Worm (Caenorhabditis elegans) whole organism, midembryonic: ENCODE results near the gene bris-1.

Source experiments
- T22C8.4 ChIP-seq: fragments of 200-800 bp; sonication (Bioruptor generic); IDR thresholded peaks from 2 replicates; pipeline ENCODE4 v1.3.6; 2022; ENCODE audit warnings: missing genetic modification characterization, missing compliant biosample characterization
- cog-1 ChIP-seq: sonication (generic microtip); optimal IDR thresholded peaks from 2 replicates; lab custom pipeline; 2016; ENCODE audit warnings: missing genetic modification characterization, missing compliant biosample characterization
- flt-1 ChIP-seq: fragments of 200-800 bp; sonication (Bioruptor generic); IDR thresholded peaks from 2 replicates; pipeline ENCODE4 v1.3.6; 2022; ENCODE audit warnings: missing genetic modification characterization, missing compliant biosample characterization
- klf-2 ChIP-seq: fragments of 200-800 bp; sonication (Bioruptor generic); conservative IDR thresholded peaks from 2 replicates; pipeline ENCODE4 v1.3.6; 2022; ENCODE audit warnings: missing genetic modification reagents, missing genetic modification characterization, missing compliant biosample characterization
- med-1 ChIP-seq: sonication (generic microtip); optimal IDR thresholded peaks from 2 replicates; lab custom pipeline; 2017; ENCODE audit warnings: missing genetic modification characterization, mild to moderate bottlenecking, missing compliant biosample characterization, antibody characterized with exemption, missing genetic modification reagents; ENCODE audit not compliant: insufficient read depth
- ref-1 ChIP-seq: fragments of 200-800 bp; sonication (Bioruptor generic); conservative IDR thresholded peaks from 2 replicates; pipeline ENCODE4 v1.3.6; 2022; ENCODE audit warnings: missing genetic modification reagents, missing genetic modification characterization, missing compliant biosample characterization
- tab-1 ChIP-seq: fragments of 200-800 bp; sonication (Bioruptor generic); IDR thresholded peaks from 2 replicates; pipeline ENCODE4 v1.3.6; 2022; ENCODE audit warnings: missing genetic modification characterization, missing compliant biosample characterization
- ztf-23 ChIP-seq: fragments of 200-800 bp; sonication (Bioruptor generic); IDR thresholded peaks from 2 replicates; pipeline ENCODE4 v1.3.6; 2022; ENCODE audit warnings: missing genetic modification reagents, missing genetic modification characterization, missing compliant biosample characterization
- ztf-29 ChIP-seq: fragments of 200-800 bp; sonication (Bioruptor generic); IDR thresholded peaks from 2 replicates; pipeline ENCODE4 v1.3.6; 2022; ENCODE audit warnings: missing genetic modification reagents, missing genetic modification characterization, missing compliant biosample characterization

bris-1 gene

DNA sequence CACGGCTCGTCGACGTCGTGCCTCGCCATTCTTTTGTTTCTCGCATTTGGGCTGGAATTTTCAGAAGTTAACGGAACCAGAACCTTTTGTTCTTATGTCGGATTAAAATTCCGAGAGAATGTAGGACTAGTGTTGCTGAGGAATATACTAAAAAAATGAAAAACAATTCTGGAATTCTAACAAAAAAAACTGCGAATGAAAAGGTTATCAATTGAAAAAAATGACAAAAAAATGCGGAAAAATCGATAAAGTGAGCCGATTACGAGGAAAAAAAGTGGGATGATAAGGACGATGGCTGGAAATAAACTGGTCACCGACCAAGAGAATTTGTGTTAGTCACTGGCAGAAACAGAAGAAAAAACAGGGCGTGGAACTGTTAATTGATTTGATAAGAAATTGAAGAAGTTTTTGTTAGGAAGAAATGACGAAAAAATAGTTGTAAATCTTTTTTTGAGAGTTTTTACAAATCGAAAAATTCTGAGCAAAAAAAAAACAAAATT lies at the start of gene bris-1:
TSS of gene bris-1 (minus strand) at position 51 of the 500 bp plus-strand sequence.
- TF ChIP-seq tab-1 (GFP tag; lab: Robert Waterston, UW) (no peak), klf-2 (GFP tag; lab: Robert Waterston, UW) (no peak), flt-1 (no peak), cog-1 (no peak), T22C8.4 (GFP tag; lab: Robert Waterston, UW) (no peak), ztf-29 (GFP tag; lab: Robert Waterston, UW) (no peak), ref-1 (GFP tag; lab: Robert Waterston, UW) (no peak), med-1 (GFP tag; lab: Kevin White, UChicago) (no peak), ztf-23 (no peak)

DNA sequence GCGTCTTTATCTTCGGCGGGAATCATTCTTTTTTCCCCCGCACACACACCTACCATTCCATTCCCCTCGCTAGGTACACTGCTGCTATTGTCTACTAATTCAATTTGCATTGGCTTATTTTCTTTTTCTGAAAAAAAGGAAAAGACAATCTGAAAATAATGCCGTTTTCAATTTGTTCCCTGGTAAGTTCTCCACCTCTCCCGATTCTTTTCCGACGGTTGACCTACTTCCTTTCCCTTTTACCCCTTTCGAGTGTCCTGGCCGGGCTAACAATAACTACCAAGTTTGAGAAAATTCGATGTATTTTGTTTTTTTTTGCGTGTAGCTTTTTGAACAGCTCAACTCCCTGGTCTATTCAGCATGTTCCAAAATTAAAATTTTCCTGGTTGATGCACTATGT lies 48.1 kb upstream of the bris-1 start, which contains the start of gene F37C4.4:
TSS of gene F37C4.4 (plus strand) at position 58 of the 400 bp plus-strand sequence.
- no peak for TF ChIP-seq ztf-23
- no peak for TF ChIP-seq cog-1
- TF ChIP-seq klf-2 (GFP tag; lab: Robert Waterston, UW) = no peak
- TF ChIP-seq tab-1 (GFP tag; lab: Robert Waterston, UW) = no peak
- no peak for TF ChIP-seq ztf-29 (GFP tag; lab: Robert Waterston, UW)
- TF ChIP-seq med-1 (GFP tag; lab: Kevin White, UChicago) = no peak
- TF ChIP-seq T22C8.4 (GFP tag; lab: Robert Waterston, UW) = no peak
- TF ChIP-seq flt-1 = no peak
- no peak for TF ChIP-seq ref-1 (GFP tag; lab: Robert Waterston, UW)

DNA sequence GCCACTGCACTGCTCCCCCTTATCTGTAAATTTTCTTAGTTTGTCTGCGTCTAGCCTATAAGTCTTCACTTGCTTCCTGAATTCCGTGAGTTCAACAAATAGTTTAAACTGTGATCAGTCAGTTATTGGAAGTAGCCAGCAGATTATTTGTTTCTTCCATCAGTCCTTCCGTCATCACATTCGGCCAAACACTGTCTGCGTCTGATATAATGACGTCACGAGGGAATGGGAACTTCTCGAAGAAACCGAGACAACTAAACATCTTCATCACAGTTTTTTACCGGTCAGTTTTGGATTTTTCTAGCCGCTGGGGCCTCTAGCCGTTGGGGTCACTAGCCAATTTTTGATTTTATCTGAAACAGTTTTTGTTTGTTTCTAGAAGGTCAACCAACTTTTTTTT lies 46.9 kb upstream of the bris-1 start:
- TF ChIP-seq tab-1 (GFP tag; lab: Robert Waterston, UW) = no peak
- TF ChIP-seq ref-1 (GFP tag; lab: Robert Waterston, UW) = no peak
- TF ChIP-seq flt-1 = no peak
- no peak for TF ChIP-seq klf-2 (GFP tag; lab: Robert Waterston, UW)
- TF ChIP-seq T22C8.4 (GFP tag; lab: Robert Waterston, UW) = no peak
- no peak for TF ChIP-seq ztf-29 (GFP tag; lab: Robert Waterston, UW)
- TF ChIP-seq ztf-23 = no peak
- TF ChIP-seq med-1 (GFP tag; lab: Kevin White, UChicago) = no peak
- no peak for TF ChIP-seq cog-1

DNA sequence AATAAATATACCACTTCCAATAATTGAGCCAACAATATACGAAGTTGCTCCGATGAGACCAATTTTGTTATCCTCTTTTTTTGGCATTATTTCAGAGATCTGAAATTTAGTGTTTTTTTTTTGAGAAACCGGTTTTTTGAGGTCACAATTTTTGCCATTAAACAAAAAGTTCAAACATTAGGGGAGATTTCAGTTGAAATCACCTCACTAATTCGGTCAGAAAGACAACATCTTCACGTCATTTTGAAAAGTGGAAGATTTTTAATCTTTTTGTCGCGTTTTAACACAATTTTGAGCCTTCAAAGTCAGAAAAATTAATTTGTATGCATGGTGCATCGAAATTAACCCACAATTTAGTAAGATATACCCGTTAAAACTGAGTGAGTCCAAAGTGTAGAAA lies 45.8 kb upstream of the bris-1 start, which contains the start of gene aat-8:
TSS of gene aat-8 (minus strand) at position 101 of the 400 bp plus-strand sequence.
- no peak for TF ChIP-seq ztf-23

DNA sequence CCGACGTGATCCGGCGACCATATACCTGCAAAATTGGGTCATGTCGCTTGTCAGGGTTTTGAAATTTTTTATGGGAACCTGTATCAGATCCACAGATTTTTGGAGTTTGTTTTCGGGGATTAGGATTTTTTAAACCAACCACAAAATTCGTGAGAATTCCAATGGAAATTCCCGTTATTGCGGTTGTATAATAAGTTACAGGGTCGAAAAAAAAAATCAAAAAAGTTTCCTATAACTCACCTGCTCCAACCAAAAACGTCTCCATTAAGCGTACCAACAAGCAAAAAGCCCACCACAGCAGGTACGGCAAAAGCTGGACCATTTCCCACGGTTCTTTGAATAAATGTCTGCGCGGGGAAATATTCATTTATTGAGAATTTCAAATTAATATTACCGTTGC lies 43.8 kb upstream of the bris-1 start:
- TF ChIP-seq flt-1 = no peak

DNA sequence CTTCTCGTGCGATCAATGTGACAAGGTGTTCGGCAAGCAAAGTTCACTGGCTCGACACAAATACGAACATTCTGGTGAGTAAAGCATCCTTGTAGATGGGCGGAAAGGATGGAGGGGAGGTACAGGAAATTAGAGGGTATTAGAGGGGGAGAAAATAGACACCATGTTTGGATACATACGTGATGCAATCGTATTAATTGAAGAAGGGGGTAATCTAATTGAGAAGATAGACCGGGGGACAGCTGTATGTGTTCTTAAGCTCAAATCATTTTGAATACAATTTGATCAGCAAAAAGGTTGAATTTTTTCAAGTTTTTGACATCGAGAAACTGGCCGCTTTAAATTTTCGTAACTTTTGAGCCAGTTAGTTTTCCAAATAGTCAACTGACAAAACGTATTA lies 41.3 kb upstream of the bris-1 start:
- TF ChIP-seq flt-1 (no peak), med-1 (GFP tag; lab: Kevin White, UChicago) (no peak), ztf-23 (no peak), ztf-29 (GFP tag; lab: Robert Waterston, UW) (no peak), T22C8.4 (GFP tag; lab: Robert Waterston, UW) (no peak), klf-2 (GFP tag; lab: Robert Waterston, UW) (no peak), ref-1 (GFP tag; lab: Robert Waterston, UW) (no peak), tab-1 (GFP tag; lab: Robert Waterston, UW) (no peak), cog-1 (no peak)

DNA sequence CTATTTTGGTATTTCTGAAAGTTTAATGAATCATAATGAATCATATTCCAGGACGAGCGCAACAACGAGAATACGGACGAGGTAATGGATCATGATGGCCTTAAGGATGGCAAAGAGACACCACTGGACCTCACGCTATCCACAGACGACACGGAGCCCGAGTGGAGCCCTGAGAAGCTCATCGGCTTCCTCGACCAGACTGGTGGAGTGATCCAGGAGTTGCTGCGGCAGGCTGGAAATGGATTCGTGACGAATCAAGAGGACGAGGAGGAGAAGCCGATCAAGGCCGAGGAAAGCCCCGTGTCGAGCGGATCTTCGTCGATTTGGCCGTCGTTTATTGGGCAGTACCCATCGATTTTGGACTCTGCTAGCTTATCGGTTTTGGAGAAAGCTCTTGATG lies 40.4 kb upstream of the bris-1 start:
- TF ChIP-seq med-1 (GFP tag; lab: Kevin White, UChicago) (no peak), cog-1 (no peak), tab-1 (GFP tag; lab: Robert Waterston, UW) (no peak), klf-2 (GFP tag; lab: Robert Waterston, UW) (no peak), ref-1 (GFP tag; lab: Robert Waterston, UW) (no peak)

DNA sequence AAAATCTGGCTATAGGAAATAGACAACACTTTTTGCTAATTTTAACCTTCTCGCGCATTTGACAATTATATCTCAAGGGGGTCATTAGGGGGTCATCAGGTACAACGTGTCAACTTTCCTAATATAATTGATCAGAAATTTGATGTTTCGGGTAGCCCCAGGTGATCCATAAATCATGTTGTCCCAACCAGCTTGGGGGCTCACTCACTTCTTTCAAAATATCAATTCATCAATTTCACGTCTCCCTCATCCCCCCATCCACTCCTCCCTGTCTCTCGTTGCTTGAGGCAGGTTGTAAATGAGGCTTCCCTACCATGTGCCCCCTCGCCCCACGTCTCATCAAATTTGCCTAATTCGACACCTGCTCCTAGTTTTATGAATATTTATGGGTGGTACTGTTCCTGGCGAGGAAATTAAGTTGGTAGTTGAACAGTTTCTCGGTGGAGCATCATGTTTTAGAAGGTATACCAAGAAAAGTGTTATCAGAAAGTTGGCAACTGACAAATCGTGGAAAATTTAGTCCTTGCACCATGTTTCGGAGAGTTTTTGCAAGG lies 38.9 kb upstream of the bris-1 start:
- no peak for TF ChIP-seq klf-2 (GFP tag; lab: Robert Waterston, UW)
- TF ChIP-seq tab-1 (GFP tag; lab: Robert Waterston, UW) = no peak
- no peak for TF ChIP-seq T22C8.4 (GFP tag; lab: Robert Waterston, UW)
- no peak for TF ChIP-seq cog-1
- no peak for TF ChIP-seq flt-1
- no peak for TF ChIP-seq ztf-29 (GFP tag; lab: Robert Waterston, UW)
- TF ChIP-seq ztf-23 = no peak
- no peak for TF ChIP-seq ref-1 (GFP tag; lab: Robert Waterston, UW)
- no peak for TF ChIP-seq med-1 (GFP tag; lab: Kevin White, UChicago)

DNA sequence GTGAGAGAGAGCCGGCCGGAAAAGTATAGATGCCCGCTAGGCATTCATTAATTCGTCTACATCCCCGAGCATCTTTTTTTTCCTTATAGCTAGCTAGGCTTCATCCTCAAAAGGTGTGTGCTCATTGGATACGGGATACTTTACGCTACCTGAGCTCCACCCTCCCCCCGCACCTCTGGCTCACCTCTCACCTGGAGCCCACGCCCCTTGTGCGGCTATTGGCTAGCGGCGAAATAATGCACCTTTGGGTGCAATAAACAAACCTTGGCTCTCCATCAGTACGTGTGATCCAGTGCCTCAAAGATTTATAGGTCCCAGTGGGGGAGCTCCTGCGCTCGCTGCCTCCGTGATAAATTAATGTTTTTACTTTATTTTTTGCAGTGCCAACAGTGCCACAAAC lies 37.1 kb upstream of the bris-1 start:
- no peak for TF ChIP-seq cog-1

DNA sequence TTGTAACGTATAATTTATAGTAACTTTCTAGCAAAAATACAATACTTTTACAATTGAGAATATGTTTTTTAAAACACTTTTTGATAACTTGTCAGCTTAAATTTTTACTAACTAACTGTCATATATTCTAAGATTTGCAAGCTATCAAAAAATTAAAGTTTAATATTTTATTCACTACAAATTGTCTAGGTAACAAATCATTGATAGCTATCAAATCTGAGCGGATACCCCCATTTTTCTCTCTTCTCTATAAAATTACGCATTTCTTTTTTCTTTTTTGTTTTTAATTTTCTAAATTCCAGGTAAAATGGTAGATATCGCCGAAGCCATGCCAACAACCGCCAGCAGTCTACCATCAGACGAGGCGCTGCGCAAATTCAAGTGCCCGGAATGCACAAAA lies 36.4 kb upstream of the bris-1 start, which contains the start of gene zag-1:
TSS of gene zag-1 (plus strand) at position 301 of the 400 bp plus-strand sequence.
- no peak for TF ChIP-seq cog-1
- no peak for TF ChIP-seq ref-1 (GFP tag; lab: Robert Waterston, UW)
- 0 out of 2 replicates have a peak, but pooled peaks have one; percentile 14 for TF ChIP-seq flt-1
- TF ChIP-seq tab-1 (GFP tag; lab: Robert Waterston, UW) = no peak
- TF ChIP-seq ztf-23 = no peak

DNA sequence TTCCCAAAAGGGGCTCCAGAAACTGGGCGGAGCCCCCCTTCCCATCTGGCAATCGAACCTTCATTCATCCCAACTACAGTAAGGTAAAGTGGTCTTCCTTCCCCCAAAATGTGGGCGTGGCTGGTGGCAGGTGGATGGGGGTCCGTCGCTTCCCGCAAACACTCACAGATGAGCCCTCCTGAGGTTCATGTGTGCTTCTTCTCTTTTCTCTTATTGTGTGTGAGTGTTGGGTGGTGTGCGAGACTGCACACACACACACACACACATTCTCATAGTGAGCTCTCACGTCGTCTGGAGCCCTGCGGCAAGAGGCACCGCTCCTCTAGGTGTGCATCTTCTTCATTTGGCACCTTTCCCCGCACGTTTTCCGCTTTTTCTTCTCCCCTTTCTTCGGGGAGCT lies 35.5 kb upstream of the bris-1 start:
- no peak for TF ChIP-seq T22C8.4 (GFP tag; lab: Robert Waterston, UW)
- no peak for TF ChIP-seq cog-1
- no peak for TF ChIP-seq klf-2 (GFP tag; lab: Robert Waterston, UW)
- TF ChIP-seq ztf-23 = 0 out of 2 replicates have a peak, but pooled peaks have one; percentile 28
- TF ChIP-seq ztf-29 (GFP tag; lab: Robert Waterston, UW) = no peak
- no peak for TF ChIP-seq med-1 (GFP tag; lab: Kevin White, UChicago)
- TF ChIP-seq ref-1 (GFP tag; lab: Robert Waterston, UW) = no peak
- TF ChIP-seq flt-1 = no peak
